Worm (Caenorhabditis elegans): ENCODE data around the gene gln-5.

ce11 chrIV:17245200-17245599, 28.3 kb downstream of the gln-5 start, which contains the start of gene ZK550.2:
- TF ChIP-seq nhr-237 (tag; optimal IDR thresholded peaks at IDR 0.05) (no peak), hlh-1 (tag; optimal IDR thresholded peaks at IDR 0.05) (no peak), blmp-1 (tag; optimal IDR thresholded peaks at IDR 0.05) (no peak), elt-3 (tag; optimal IDR thresholded peaks at IDR 0.05) (no peak), ztf-11 (tag; optimal IDR thresholded peaks at IDR 0.05) (no peak), snpc-4 (tag; optimal IDR thresholded peaks at IDR 0.05) (no peak), nhr-28 (tag; optimal IDR thresholded peaks at IDR 0.05) (no peak)

Data from whole organism, mixed stage, embryonic.